Worm (Caenorhabditis elegans): ENCODE data around the gene str-207.

ce11 chrV:4932814-4933213, 18.7 kb upstream of the str-207 start, which contains the start of gene C02E7.10:
- no peak for TF ChIP-seq W03F9.2 (tag; optimal IDR thresholded peaks at IDR 0.05)
- no peak for TF ChIP-seq him-1 (tag; optimal IDR thresholded peaks at IDR 0.05)
